Worm (Caenorhabditis elegans) whole organism, L4 larva: ENCODE data around the gene sel-1.

ENCODE experiments used
- D1046.2 ChIP-seq: fragments of 200-800 bp; sonication (Bioruptor generic); IDR thresholded peaks from 2 replicates; pipeline ENCODE4 v1.3.6; 2022; ENCODE audit warnings: missing genetic modification characterization, missing compliant biosample characterization
- F10B5.3 ChIP-seq: sonication (generic microtip); optimal IDR thresholded peaks from 2 replicates; lab custom pipeline; 2016; ENCODE audit warnings: mild to moderate bottlenecking, missing genetic modification characterization, missing compliant biosample characterization
- F37D6.2 ChIP-seq: sonication (generic microtip); optimal IDR thresholded peaks from 2 replicates; lab custom pipeline; 2016; ENCODE audit warnings: mild to moderate bottlenecking, missing genetic modification characterization, missing compliant biosample characterization
- F44E2.7 ChIP-seq: fragments of 200-800 bp; sonication (Bioruptor generic); IDR thresholded peaks from 2 replicates; pipeline ENCODE4 v2.1.2; 2022; ENCODE audit warnings: missing genetic modification characterization, missing compliant biosample characterization
- R02D3.7 ChIP-seq: fragments of 150-350 bp; sonication (generic microtip); optimal IDR thresholded peaks from 3 replicates; lab custom pipeline; 2014; ENCODE audit warnings: missing biosample characterization, missing genetic modification characterization
- Y48G9A.11 ChIP-seq: fragments of 200-800 bp; sonication (Bioruptor generic); IDR thresholded peaks from 2 replicates; pipeline ENCODE4 v1.3.6; 2022; ENCODE audit warnings: missing genetic modification reagents, missing genetic modification characterization, missing compliant biosample characterization
- aly-2 ChIP-seq: sonication (generic microtip); optimal IDR thresholded peaks from 2 replicates; lab custom pipeline; 2018; ENCODE audit warnings: missing biosample characterization, missing genetic modification characterization
- ama-1 ChIP-seq: fragments of 150-350 bp; optimal IDR thresholded peaks from 2 replicates; lab custom pipeline; 2014; ENCODE audit warnings: inconsistent platforms, mixed read lengths
- ceh-28 ChIP-seq: fragments of 150-350 bp; optimal IDR thresholded peaks from 2 replicates; lab custom pipeline; 2014; ENCODE audit warnings: missing biosample characterization, missing genetic modification reagents, missing genetic modification characterization
- cey-2 ChIP-seq: sonication (generic microtip); optimal IDR thresholded peaks from 3 replicates; lab custom pipeline; 2017; ENCODE audit warnings: missing genetic modification characterization, mild to moderate bottlenecking, missing compliant biosample characterization, antibody characterized with exemption, borderline replicate concordance; ENCODE audit not compliant: insufficient read depth
- ctbp-1 ChIP-seq: fragments of 200-800 bp; sonication (Bioruptor generic); IDR thresholded peaks from 2 replicates; pipeline ENCODE4 v1.3.6; 2022; ENCODE audit warnings: missing genetic modification reagents, missing genetic modification characterization, missing compliant biosample characterization
- daf-12 ChIP-seq: fragments of 150-350 bp; optimal IDR thresholded peaks from 2 replicates; lab custom pipeline; 2014; ENCODE audit warnings: missing biosample characterization, missing genetic modification reagents, missing genetic modification characterization
- daf-16 ChIP-seq, 3 experiments: sonication (generic microtip); optimal IDR thresholded peaks; 2 replicates each; lab custom pipeline; 2016 to 2017; ENCODE audit warnings: missing genetic modification characterization in 3 of 3, missing genetic modification reagents in 3 of 3, mild to moderate bottlenecking in 2 of 3, missing compliant biosample characterization in 2 of 3, missing biosample characterization in 1 of 3, moderate library complexity in 1 of 3
- dmd-8 ChIP-seq: fragments of 200-800 bp; sonication (Bioruptor generic); IDR thresholded peaks from 2 replicates; pipeline ENCODE4 v1.3.6; 2022; ENCODE audit warnings: missing genetic modification characterization, missing compliant biosample characterization
- duxl-1 ChIP-seq: sonication (generic microtip); optimal IDR thresholded peaks from 2 replicates; lab custom pipeline; 2016; ENCODE audit warnings: mild to moderate bottlenecking, missing genetic modification characterization, moderate library complexity, missing compliant biosample characterization; ENCODE audit not compliant: poor library complexity
- dve-1 ChIP-seq: sonication (generic microtip); optimal IDR thresholded peaks from 2 replicates; lab custom pipeline; 2017; ENCODE audit warnings: antibody characterized with exemption, mild to moderate bottlenecking, missing genetic modification characterization, missing compliant biosample characterization; ENCODE audit not compliant: insufficient read depth
- fkh-10 ChIP-seq: fragments of 150-350 bp; optimal IDR thresholded peaks from 2 replicates; lab custom pipeline; 2014; ENCODE audit warnings: missing biosample characterization, missing genetic modification reagents, missing genetic modification characterization
- gei-8 ChIP-seq: fragments of 200-800 bp; sonication (Bioruptor generic); optimal IDR thresholded peaks from 2 replicates; lab custom pipeline; 2018; ENCODE audit warnings: mild to moderate bottlenecking, missing genetic modification characterization, missing compliant biosample characterization
- hif-1 ChIP-seq, 2 experiments: sonication (generic microtip); optimal IDR thresholded peaks; 2 replicates each; lab custom pipeline; 2016 to 2017; ENCODE audit warnings: missing compliant biosample characterization in 2 of 2, missing genetic modification characterization in 2 of 2, missing genetic modification reagents in 2 of 2, missing genotype in 2 of 2, mild to moderate bottlenecking in 1 of 2
- hlh-11 ChIP-seq: fragments of 200-800 bp; sonication (Bioruptor generic); optimal IDR thresholded peaks from 2 replicates; lab custom pipeline; 2018; ENCODE audit warnings: mild to moderate bottlenecking, missing genetic modification characterization, missing compliant biosample characterization
- hlh-30 ChIP-seq: sonication (generic microtip); optimal IDR thresholded peaks from 2 replicates; lab custom pipeline; 2017; ENCODE audit warnings: antibody characterized with exemption, mild to moderate bottlenecking, missing genetic modification characterization, missing compliant biosample characterization; ENCODE audit not compliant: insufficient read depth
- hmg-1.1 ChIP-seq: fragments of 200-800 bp; sonication (Bioruptor generic); IDR thresholded peaks from 2 replicates; pipeline ENCODE4 v1.3.6; 2022; ENCODE audit warnings: missing genetic modification reagents, missing genetic modification characterization, missing compliant biosample characterization
- jun-1 ChIP-seq: fragments of 150-350 bp; optimal IDR thresholded peaks from 2 replicates; lab custom pipeline; 2014; ENCODE audit warnings: missing biosample characterization, missing genetic modification reagents, missing genetic modification characterization
- lin-13 ChIP-seq: fragments of 150-350 bp; optimal IDR thresholded peaks from 2 replicates; lab custom pipeline; 2014; ENCODE audit warnings: missing biosample characterization, missing genetic modification reagents, missing genetic modification characterization
- lin-39 ChIP-seq: fragments of 150-350 bp; optimal IDR thresholded peaks from 2 replicates; lab custom pipeline; 2014; ENCODE audit warnings: missing biosample characterization, missing genetic modification reagents, missing genetic modification characterization
- lsy-2 ChIP-seq, 2 experiments: fragments of 150-350 bp in 1 of 2; sonication (generic microtip) in 1 of 2; optimal IDR thresholded peaks; 2 replicates each; lab custom pipeline; 2014 to 2017; ENCODE audit warnings: missing biosample characterization in 2 of 2, missing genetic modification characterization in 2 of 2
- madf-5 ChIP-seq, 2 experiments: fragments of 200-800 bp; sonication (Bioruptor generic); IDR thresholded peaks; 2 replicates each; pipeline ENCODE4 v1.3.6; 2022; ENCODE audit warnings: missing compliant biosample characterization in 2 of 2, missing genetic modification characterization in 2 of 2
- madf-9 ChIP-seq: fragments of 200-800 bp; sonication (Bioruptor generic); conservative IDR thresholded peaks from 2 replicates; pipeline ENCODE4 v1.3.6; 2022; ENCODE audit warnings: missing genetic modification reagents, missing genetic modification characterization, missing compliant biosample characterization
- mep-1 ChIP-seq: fragments of 150-350 bp; sonication (generic microtip); optimal IDR thresholded peaks from 3 replicates; lab custom pipeline; 2014; ENCODE audit warnings: missing biosample characterization, missing genetic modification characterization
- mxl-2 ChIP-seq: fragments of 200-800 bp; sonication (Bioruptor generic); conservative IDR thresholded peaks from 2 replicates; pipeline ENCODE4 v1.3.6; 2022; ENCODE audit warnings: missing genetic modification reagents, missing genetic modification characterization, missing compliant biosample characterization
- mxl-3 ChIP-seq: fragments of 200-800 bp; sonication (Bioruptor generic); optimal IDR thresholded peaks from 2 replicates; lab custom pipeline; 2018; ENCODE audit warnings: mild to moderate bottlenecking, missing genetic modification characterization, missing compliant biosample characterization
- nhr-25 ChIP-seq: sonication (generic microtip); optimal IDR thresholded peaks from 2 replicates; lab custom pipeline; 2017; ENCODE audit warnings: missing genetic modification characterization, mild to moderate bottlenecking, missing compliant biosample characterization, antibody characterized with exemption, moderate library complexity, borderline replicate concordance; ENCODE audit not compliant: insufficient read depth
- nhr-41 ChIP-seq: fragments of 200-800 bp; sonication (Bioruptor generic); IDR thresholded peaks from 2 replicates; pipeline ENCODE4 v1.3.6; 2022; ENCODE audit warnings: missing genetic modification reagents, missing genetic modification characterization, missing compliant biosample characterization
- nhr-48 ChIP-seq: sonication (generic microtip); optimal IDR thresholded peaks from 2 replicates; lab custom pipeline; 2016; ENCODE audit warnings: mild to moderate bottlenecking, missing genetic modification characterization, missing compliant biosample characterization
- saeg-2 ChIP-seq: fragments of 200-800 bp; sonication (Bioruptor generic); IDR thresholded peaks from 2 replicates; pipeline ENCODE4 v1.3.6; 2022; ENCODE audit warnings: missing genetic modification reagents, missing genetic modification characterization, missing compliant biosample characterization
- set-16 ChIP-seq: fragments of 200-800 bp; sonication (Bioruptor generic); IDR thresholded peaks from 2 replicates; pipeline ENCODE4 v1.3.6; 2022; ENCODE audit warnings: missing genetic modification reagents, missing genetic modification characterization, missing compliant biosample characterization
- skn-1 ChIP-seq: fragments of 150-350 bp; optimal IDR thresholded peaks from 2 replicates; lab custom pipeline; 2014; ENCODE audit warnings: missing biosample characterization, missing genetic modification characterization
- snpc-1.2 ChIP-seq: fragments of 200-800 bp; sonication (Bioruptor generic); IDR thresholded peaks from 2 replicates; pipeline ENCODE4 v1.3.6; 2022; ENCODE audit warnings: missing genetic modification reagents, missing genetic modification characterization, missing compliant biosample characterization
- snpc-4 ChIP-seq: fragments of 150-350 bp; optimal IDR thresholded peaks from 2 replicates; lab custom pipeline; 2014; ENCODE audit warnings: missing biosample characterization, missing genetic modification characterization
- spr-1 ChIP-seq: sonication (generic microtip); optimal IDR thresholded peaks from 2 replicates; lab custom pipeline; 2016; ENCODE audit warnings: mild to moderate bottlenecking, missing genetic modification characterization, missing compliant biosample characterization
- unc-130 ChIP-seq: sonication (generic microtip); optimal IDR thresholded peaks from 2 replicates; lab custom pipeline; 2016; ENCODE audit warnings: missing genetic modification reagents, missing genetic modification characterization, missing compliant biosample characterization
- unc-62 ChIP-seq, 3 experiments: fragments of 150-350 bp in 1 of 3; sonication (generic microtip); optimal IDR thresholded peaks in 2 of 3; peaks in 1 of 3; 1 replicate in 1 of 3; 2 replicates in 2 of 3; lab custom pipeline; 2014 to 2017; ENCODE audit warnings: missing biosample characterization in 3 of 3, missing genetic modification characterization in 3 of 3, missing genetic modification reagents in 3 of 3, missing genotype in 1 of 3
- vab-7 ChIP-seq: fragments of 200-800 bp; sonication (Bioruptor generic); IDR thresholded peaks from 2 replicates; pipeline ENCODE4 v1.3.6; 2022; ENCODE audit warnings: missing genetic modification reagents, missing genetic modification characterization, missing compliant biosample characterization
- zag-1 ChIP-seq: fragments of 150-350 bp; optimal IDR thresholded peaks from 2 replicates; lab custom pipeline; 2014; ENCODE audit warnings: missing biosample characterization, missing genetic modification characterization
- zfp-2 ChIP-seq: sonication (generic microtip); optimal IDR thresholded peaks from 2 replicates; lab custom pipeline; 2016; ENCODE audit warnings: mild to moderate bottlenecking, missing genetic modification characterization, missing compliant biosample characterization
- zip-11 ChIP-seq: fragments of 200-800 bp; sonication (Bioruptor generic); IDR thresholded peaks from 2 replicates; pipeline ENCODE4 v1.3.6; 2022; ENCODE audit warnings: missing genetic modification characterization, missing compliant biosample characterization
- ztf-7 ChIP-seq: fragments of 150-350 bp; optimal IDR thresholded peaks from 2 replicates; lab custom pipeline; 2014; ENCODE audit warnings: missing biosample characterization, missing genetic modification characterization

Gene sel-1

ce11 chrV:12552671-12553212 lies 7.8 kb upstream of the sel-1 start, which contains the start of gene F45D3.4 (continued):
- TF ChIP-seq F44E2.7 (GFP tag; lab: Robert Waterston, UW) (no peak), lin-13 (GFP tag; lab: Kevin White, UChicago) (no peak)
- TF ChIP-seq, all 104 proteins: peak for 6

ce11 chrV:12553286-12553725 lies 7.2 kb upstream of the sel-1 start:
- no peak for TF ChIP-seq skn-1 (tag; lab: Kevin White, UChicago)
- no peak for TF ChIP-seq F10B5.3
- TF ChIP-seq lin-39 (tag; lab: Kevin White, UChicago) = no peak
- TF ChIP-seq Y48G9A.11 = no peak
- TF ChIP-seq mxl-2 = no peak
- TF ChIP-seq fkh-10 (GFP tag; lab: Kevin White, UChicago) = no peak
- 0 out of 2 replicates have a peak, but pooled peaks have one; percentile 16 for TF ChIP-seq set-16 (GFP tag; lab: Robert Waterston, UW)
- TF ChIP-seq ama-1 (lab: Kevin White, UChicago) = no peak
- peak; percentile 95 for TF ChIP-seq nhr-48 (tag; lab: Kevin White, UChicago)
- no peak for TF ChIP-seq vab-7 (GFP tag; lab: Robert Waterston, UW)
- no peak for TF ChIP-seq aly-2 (tag; lab: Kevin White, UChicago)
- no peak for TF ChIP-seq nhr-25 (tag; lab: Kevin White, UChicago)
- no peak for TF ChIP-seq daf-16 (GFP tag; optimal IDR thresholded peaks at IDR 0.05; lab: Kevin White, UChicago)
- no peak for TF ChIP-seq daf-16 (tag; optimal IDR thresholded peaks at IDR 0.05; lab: Kevin White, UChicago)
- TF ChIP-seq cey-2 = peak; percentile 15
- TF ChIP-seq hlh-11 (tag; lab: Kevin White, UChicago) = peak; percentile 91
- no peak for TF ChIP-seq R02D3.7 (tag; lab: Kevin White, UChicago)
- TF ChIP-seq saeg-2 (GFP tag; lab: Robert Waterston, UW) = no peak
- TF ChIP-seq spr-1 (tag; lab: Kevin White, UChicago) = no peak
- peak; percentile 19 for TF ChIP-seq mep-1 (tag; lab: Kevin White, UChicago)
- TF ChIP-seq zag-1 (tag; lab: Kevin White, UChicago) = no peak
- no peak for TF ChIP-seq hif-1 (tag; optimal IDR thresholded peaks at IDR 0.05; lab: Kevin White, UChicago)
- TF ChIP-seq madf-5 (GFP tag; IDR thresholded peaks at IDR 0.05; lab: Robert Waterston, UW) = no peak
- no peak for TF ChIP-seq hmg-1.1
- TF ChIP-seq daf-12 (tag; lab: Kevin White, UChicago) = no peak
- TF ChIP-seq gei-8 = peak; percentile 12
- TF ChIP-seq ceh-28 = no peak
- peak in 1 of 2 experiments; percentile 93 for TF ChIP-seq unc-62 (GFP tag; optimal IDR thresholded peaks at IDR 0.05 in 1 of 2; lab: Kevin White, UChicago)
- TF ChIP-seq unc-62 (tag; optimal IDR thresholded peaks at IDR 0.05; lab: Kevin White, UChicago) = no peak
- peak; percentile 79 for TF ChIP-seq hlh-30
- TF ChIP-seq lsy-2 (tag; optimal IDR thresholded peaks at IDR 0.05; lab: Kevin White, UChicago) = peak in 1 of 2 experiments; percentile 38
- TF ChIP-seq mxl-3 (GFP tag; lab: Kevin White, UChicago) = peak; percentile 41
- TF ChIP-seq duxl-1 = no peak
- no peak for TF ChIP-seq snpc-1.2
- no peak for TF ChIP-seq ztf-7
- peak; percentile 32; the same call in 1 of the 2 replicates for TF ChIP-seq ctbp-1 (GFP tag; lab: Robert Waterston, UW)
- TF ChIP-seq snpc-4 (tag; lab: Kevin White, UChicago) = no peak
- TF ChIP-seq unc-130 = no peak
- TF ChIP-seq jun-1 (tag; lab: Kevin White, UChicago) = no peak
- TF ChIP-seq zip-11 (GFP tag; lab: Robert Waterston, UW) = no peak
- TF ChIP-seq dmd-8 (GFP tag; lab: Robert Waterston, UW) = no peak
- no peak for TF ChIP-seq D1046.2 (GFP tag; lab: Robert Waterston, UW)
- no peak for TF ChIP-seq zfp-2 (tag; lab: Kevin White, UChicago)
- no peak for TF ChIP-seq nhr-41 (GFP tag; lab: Robert Waterston, UW)
- TF ChIP-seq F37D6.2 (tag; lab: Kevin White, UChicago) = no peak
- TF ChIP-seq madf-9 (GFP tag; lab: Robert Waterston, UW) = no peak
- TF ChIP-seq dve-1 (tag; lab: Kevin White, UChicago) = no peak
